Worm (Caenorhabditis elegans) whole organism, L2 larva: Measurements from ENCODE around the gene C01G10.9.

Experiments used
- R02D3.7 ChIP-seq: fragments of 150-350 bp; optimal IDR thresholded peaks from 2 replicates; lab custom pipeline; 2014; ENCODE audit warnings: missing biosample characterization, missing genetic modification characterization
- ZK546.5 ChIP-seq: sonication (generic microtip); optimal IDR thresholded peaks from 2 replicates; lab custom pipeline; 2017; ENCODE audit warnings: missing biosample characterization, missing genetic modification characterization
- alr-1 ChIP-seq: fragments of 150-350 bp; optimal IDR thresholded peaks from 2 replicates; lab custom pipeline; 2014; ENCODE audit warnings: missing biosample characterization, missing genetic modification characterization
- blmp-1 ChIP-seq: sonication (generic microtip); optimal IDR thresholded peaks from 2 replicates; lab custom pipeline; 2017; ENCODE audit warnings: missing genetic modification characterization, mild to moderate bottlenecking, missing compliant biosample characterization, antibody characterized with exemption, moderate library complexity; ENCODE audit not compliant: insufficient read depth
- elt-3 ChIP-seq: sonication (generic microtip); optimal IDR thresholded peaks from 2 replicates; lab custom pipeline; 2017; ENCODE audit warnings: missing biosample characterization, missing genetic modification characterization
- lsy-2 ChIP-seq, 2 experiments: fragments of 150-350 bp in 1 of 2; sonication (generic microtip) in 1 of 2; optimal IDR thresholded peaks; 2 replicates each; lab custom pipeline; 2014 to 2017; ENCODE audit warnings: missing biosample characterization in 2 of 2, missing genetic modification characterization in 2 of 2
- mdl-1 ChIP-seq, 2 experiments: fragments of 150-350 bp in 1 of 2; sonication (generic microtip) in 1 of 2; optimal IDR thresholded peaks; 2 replicates each; lab custom pipeline; 2017; ENCODE audit warnings: missing biosample characterization in 2 of 2, missing genetic modification characterization in 2 of 2
- nhr-10 ChIP-seq: sonication (generic microtip); optimal IDR thresholded peaks from 2 replicates; lab custom pipeline; 2017; ENCODE audit warnings: missing biosample characterization, missing genetic modification characterization
- nhr-23 ChIP-seq: fragments of 150-350 bp; optimal IDR thresholded peaks from 2 replicates; lab custom pipeline; 2014; ENCODE audit warnings: missing biosample characterization, missing genetic modification reagents, missing genetic modification characterization
- nhr-6 ChIP-seq: fragments of 150-350 bp; optimal IDR thresholded peaks from 2 replicates; lab custom pipeline; 2014; ENCODE audit warnings: missing biosample characterization, missing genetic modification characterization
- nhr-77 ChIP-seq: fragments of 150-350 bp; optimal IDR thresholded peaks from 2 replicates; lab custom pipeline; 2014; ENCODE audit warnings: missing biosample characterization, missing genetic modification characterization
- unc-62 ChIP-seq: fragments of 150-350 bp; optimal IDR thresholded peaks from 2 replicates; lab custom pipeline; 2014; ENCODE audit warnings: missing biosample characterization, missing genetic modification reagents, missing genetic modification characterization
- ztf-1 ChIP-seq: fragments of 200-800 bp; sonication (Bioruptor generic); conservative IDR thresholded peaks from 2 replicates; pipeline ENCODE4 v1.3.6; 2022; ENCODE audit warnings: missing genetic modification characterization, missing compliant biosample characterization

ce11 chrV:15068378-15068777 lies 14.0 kb upstream of the C01G10.9 start, which contains the start of gene dnj-3:
- TF ChIP-seq lsy-2 (tag; optimal IDR thresholded peaks at IDR 0.05; lab: Kevin White, UChicago), result no peak
- no peak for TF ChIP-seq elt-3
- TF ChIP-seq unc-62, result no peak
- no peak for TF ChIP-seq nhr-77 (tag; lab: Kevin White, UChicago)
- no peak for TF ChIP-seq blmp-1 (tag; lab: Kevin White, UChicago)
- no peak for TF ChIP-seq R02D3.7 (tag; lab: Kevin White, UChicago)
- no peak for TF ChIP-seq ZK546.5 (tag; lab: Kevin White, UChicago)
- no peak for TF ChIP-seq nhr-10 (tag; lab: Kevin White, UChicago)
- TF ChIP-seq ztf-1, result no peak
- TF ChIP-seq nhr-6 (tag; lab: Kevin White, UChicago), result no peak
- TF ChIP-seq mdl-1 (tag; optimal IDR thresholded peaks at IDR 0.05; lab: Kevin White, UChicago), result no peak
- no peak for TF ChIP-seq nhr-23 (tag; lab: Kevin White, UChicago)
- TF ChIP-seq alr-1 (tag; lab: Kevin White, UChicago), result no peak
